Worm (Caenorhabditis elegans) whole organism, L3 larva: ENCODE results near the gene C50E3.15.

Experiments used
- R02D3.7 ChIP-seq: fragments of 150-350 bp; optimal IDR thresholded peaks from 2 replicates; lab custom pipeline; 2014; ENCODE audit warnings: missing biosample characterization, missing genetic modification characterization
- ZK546.5 ChIP-seq: sonication (generic microtip); optimal IDR thresholded peaks from 2 replicates; lab custom pipeline; 2017; ENCODE audit warnings: missing biosample characterization, missing genetic modification characterization
- aly-2 ChIP-seq: fragments of 150-350 bp; optimal IDR thresholded peaks from 2 replicates; lab custom pipeline; 2014; ENCODE audit warnings: missing biosample characterization, missing genetic modification characterization
- ama-1 ChIP-seq: fragments of 150-350 bp; optimal IDR thresholded peaks from 2 replicates; lab custom pipeline; 2018
- ceh-16 ChIP-seq: sonication (generic microtip); optimal IDR thresholded peaks from 2 replicates; lab custom pipeline; 2017; ENCODE audit warnings: missing biosample characterization, missing genetic modification characterization
- ceh-28 ChIP-seq: fragments of 150-350 bp; optimal IDR thresholded peaks from 2 replicates; lab custom pipeline; 2014; ENCODE audit warnings: missing biosample characterization, missing genetic modification reagents, missing genetic modification characterization
- ceh-9 ChIP-seq: sonication (generic microtip); optimal IDR thresholded peaks from 2 replicates; lab custom pipeline; 2018; ENCODE audit warnings: missing biosample characterization, missing genetic modification characterization
- daf-12 ChIP-seq: fragments of 150-350 bp; optimal IDR thresholded peaks from 2 replicates; lab custom pipeline; 2014; ENCODE audit warnings: missing biosample characterization, missing genetic modification reagents, missing genetic modification characterization
- egl-27 ChIP-seq: sonication (generic microtip); optimal IDR thresholded peaks from 4 replicates; lab custom pipeline; 2017; ENCODE audit warnings: missing biosample characterization, missing genetic modification reagents, missing genetic modification characterization
- egl-5 ChIP-seq: fragments of 150-350 bp; optimal IDR thresholded peaks from 2 replicates; lab custom pipeline; 2017; ENCODE audit warnings: missing biosample characterization, missing genetic modification reagents, missing genetic modification characterization, inconsistent platforms
- elt-2 ChIP-seq: sonication (generic microtip); optimal IDR thresholded peaks from 2 replicates; lab custom pipeline; 2016; ENCODE audit warnings: missing genetic modification reagents, mild to moderate bottlenecking, missing genetic modification characterization, missing compliant biosample characterization
- elt-3 ChIP-seq, 3 experiments: fragments of 150-350 bp in 1 of 3; sonication (generic microtip) in 2 of 3; optimal IDR thresholded peaks; 2 replicates in 2 of 3; 4 replicates in 1 of 3; lab custom pipeline; 2014 to 2017; ENCODE audit warnings: missing biosample characterization in 3 of 3, missing genetic modification characterization in 3 of 3
- eor-1 ChIP-seq, 2 experiments: fragments of 150-350 bp; optimal IDR thresholded peaks; 2 replicates each; lab custom pipeline; 2014 to 2018; ENCODE audit warnings: missing biosample characterization in 2 of 2, missing genetic modification characterization in 2 of 2
- fkh-10 ChIP-seq: sonication (generic microtip); optimal IDR thresholded peaks from 2 replicates; lab custom pipeline; 2017; ENCODE audit warnings: missing biosample characterization, missing genetic modification reagents, missing genetic modification characterization
- fkh-2 ChIP-seq: fragments of 150-350 bp; optimal IDR thresholded peaks from 2 replicates; lab custom pipeline; 2014; ENCODE audit warnings: missing biosample characterization, missing genetic modification reagents, missing genetic modification characterization
- fos-1 ChIP-seq: fragments of 150-350 bp; optimal IDR thresholded peaks from 2 replicates; lab custom pipeline; 2014; ENCODE audit warnings: missing biosample characterization, missing genetic modification characterization
- hmg-11 ChIP-seq: sonication (generic microtip); optimal IDR thresholded peaks from 2 replicates; lab custom pipeline; 2016; ENCODE audit warnings: missing genetic modification characterization, missing compliant biosample characterization
- jun-1 ChIP-seq: fragments of 150-350 bp; optimal IDR thresholded peaks from 2 replicates; lab custom pipeline; 2014; ENCODE audit warnings: missing biosample characterization, missing genetic modification reagents, missing genetic modification characterization
- lin-15B ChIP-seq: fragments of 150-350 bp; optimal IDR thresholded peaks from 2 replicates; lab custom pipeline; 2014; ENCODE audit warnings: missing biosample characterization, missing genetic modification characterization
- lin-39 ChIP-seq: fragments of 150-350 bp; optimal IDR thresholded peaks from 2 replicates; lab custom pipeline; 2018; ENCODE audit warnings: missing biosample characterization, missing genetic modification reagents, missing genetic modification characterization
- lsy-12 ChIP-seq: sonication (generic microtip); optimal IDR thresholded peaks from 2 replicates; lab custom pipeline; 2016; ENCODE audit warnings: mild to moderate bottlenecking, missing genetic modification characterization, missing compliant biosample characterization
- mdl-1 ChIP-seq: fragments of 150-350 bp; optimal IDR thresholded peaks from 2 replicates; lab custom pipeline; 2014; ENCODE audit warnings: missing biosample characterization, missing genetic modification characterization
- mml-1 ChIP-seq: fragments of 150-350 bp; sonication (generic microtip); optimal IDR thresholded peaks from 3 replicates; lab custom pipeline; 2014; ENCODE audit warnings: missing biosample characterization, missing genetic modification characterization
- nfya-1 ChIP-seq: sonication (generic microtip); optimal IDR thresholded peaks from 2 replicates; lab custom pipeline; 2017; ENCODE audit warnings: missing genetic modification characterization, mild to moderate bottlenecking, missing compliant biosample characterization, antibody characterized with exemption, moderate library complexity; ENCODE audit not compliant: insufficient read depth
- nhr-11 ChIP-seq: fragments of 150-350 bp; optimal IDR thresholded peaks from 2 replicates; lab custom pipeline; 2014; ENCODE audit warnings: missing biosample characterization, missing genetic modification characterization
- nhr-12 ChIP-seq: fragments of 150-350 bp; optimal IDR thresholded peaks from 2 replicates; lab custom pipeline; 2014; ENCODE audit warnings: missing biosample characterization, missing genetic modification characterization
- nhr-23 ChIP-seq: fragments of 150-350 bp; optimal IDR thresholded peaks from 2 replicates; lab custom pipeline; 2014; ENCODE audit warnings: missing biosample characterization, missing genetic modification reagents, missing genetic modification characterization
- nhr-237 ChIP-seq: fragments of 150-350 bp; optimal IDR thresholded peaks from 2 replicates; lab custom pipeline; 2014; ENCODE audit warnings: missing biosample characterization, missing genetic modification characterization
- nhr-25 ChIP-seq: sonication (generic microtip); optimal IDR thresholded peaks from 2 replicates; lab custom pipeline; 2017; ENCODE audit warnings: missing biosample characterization, missing genetic modification characterization
- nhr-28 ChIP-seq: fragments of 150-350 bp; optimal IDR thresholded peaks from 2 replicates; lab custom pipeline; 2014; ENCODE audit warnings: missing biosample characterization, missing genetic modification characterization
- nhr-43 ChIP-seq: sonication (generic microtip); optimal IDR thresholded peaks from 2 replicates; lab custom pipeline; 2016; ENCODE audit warnings: mild to moderate bottlenecking, missing genetic modification characterization, missing compliant biosample characterization; ENCODE audit not compliant: poor library complexity, severe bottlenecking
- nhr-67 ChIP-seq: fragments of 150-350 bp; optimal IDR thresholded peaks from 2 replicates; lab custom pipeline; 2014; ENCODE audit warnings: missing biosample characterization, missing genetic modification characterization
- nhr-76 ChIP-seq: fragments of 150-350 bp; sonication (generic microtip); optimal IDR thresholded peaks from 5 replicates; lab custom pipeline; 2014; ENCODE audit warnings: missing biosample characterization, missing genetic modification characterization
- nhr-77 ChIP-seq: fragments of 150-350 bp; optimal IDR thresholded peaks from 2 replicates; lab custom pipeline; 2014; ENCODE audit warnings: missing biosample characterization, missing genetic modification characterization
- pqm-1 ChIP-seq: fragments of 150-350 bp; optimal IDR thresholded peaks from 2 replicates; lab custom pipeline; 2017; ENCODE audit warnings: missing biosample characterization, missing genetic modification characterization, inconsistent platforms
- sea-2 ChIP-seq: fragments of 150-350 bp; sonication (generic microtip); optimal IDR thresholded peaks from 4 replicates; lab custom pipeline; 2014; ENCODE audit warnings: missing biosample characterization, missing genetic modification reagents, missing genetic modification characterization
- skn-1 ChIP-seq: fragments of 150-350 bp; optimal IDR thresholded peaks from 2 replicates; lab custom pipeline; 2014; ENCODE audit warnings: missing biosample characterization, missing genetic modification characterization
- snpc-4 ChIP-seq: fragments of 150-350 bp; optimal IDR thresholded peaks from 2 replicates; lab custom pipeline; 2014; ENCODE audit warnings: missing biosample characterization, missing genetic modification characterization
- tbx-2 ChIP-seq: sonication (generic microtip); optimal IDR thresholded peaks from 2 replicates; lab custom pipeline; 2016; ENCODE audit warnings: mild to moderate bottlenecking, missing genetic modification characterization, missing compliant biosample characterization
- unc-39 ChIP-seq: sonication (generic microtip); optimal IDR thresholded peaks from 4 replicates; lab custom pipeline; 2017; ENCODE audit warnings: missing biosample characterization, missing genetic modification characterization
- unc-62 ChIP-seq: fragments of 150-350 bp; sonication (generic microtip); optimal IDR thresholded peaks from 4 replicates; lab custom pipeline; 2014; ENCODE audit warnings: missing biosample characterization, missing genetic modification reagents, missing genetic modification characterization
- zag-1 ChIP-seq: fragments of 150-350 bp; optimal IDR thresholded peaks from 2 replicates; lab custom pipeline; 2014; ENCODE audit warnings: missing biosample characterization, missing genetic modification characterization
- ztf-11 ChIP-seq: fragments of 150-350 bp; optimal IDR thresholded peaks from 2 replicates; lab custom pipeline; 2014; ENCODE audit warnings: missing biosample characterization, missing genetic modification characterization
- ztf-4 ChIP-seq: fragments of 150-350 bp; optimal IDR thresholded peaks from 2 replicates; lab custom pipeline; 2014; ENCODE audit warnings: missing biosample characterization, missing genetic modification characterization

Gene C50E3.15

ce11 chrV:7618114-7618513, at the start of gene C50E3.15:
TSS of gene C50E3.15 (plus strand) at chrV:7618414.
- TF ChIP-seq zag-1 (tag; lab: Kevin White, UChicago), result no peak
- no peak for TF ChIP-seq nhr-28 (tag; lab: Kevin White, UChicago)
- TF ChIP-seq R02D3.7 (tag; lab: Kevin White, UChicago), result no peak
- no peak for TF ChIP-seq nhr-76 (tag; lab: Kevin White, UChicago)
- TF ChIP-seq elt-3 (tag; optimal IDR thresholded peaks at IDR 0.05; lab: Kevin White, UChicago), result no peak
- TF ChIP-seq, all 47 proteins: peak for 0

- TF ChIP-seq egl-27 (no peak), nhr-76 (tag; lab: Kevin White, UChicago) (no peak), lin-15B (no peak), ceh-28 (tag; lab: Kevin White, UChicago) (no peak), hmg-11 (tag; lab: Kevin White, UChicago) (no peak), pqm-1 (tag; lab: Kevin White, UChicago) (no peak), lsy-12 (tag; lab: Kevin White, UChicago) (no peak), unc-62 (GFP tag; lab: Kevin White, UChicago) (no peak), nfya-1 (tag; lab: Kevin White, UChicago) (no peak), nhr-11 (tag; lab: Kevin White, UChicago) (no peak), daf-12 (tag; lab: Kevin White, UChicago) (no peak), tbx-2 (no peak), fos-1 (tag; lab: Kevin White, UChicago) (no peak), egl-5 (tag; lab: Kevin White, UChicago) (no peak)
Measured at ce11 chrV:7570290-7570689, 47.9 kb upstream of the C50E3.15 start, which contains the start of gene clec-212. TSS of gene clec-212 (minus strand) at chrV:7570390.

- TF ChIP-seq sea-2 (GFP tag; lab: Kevin White, UChicago) (no peak), egl-5 (tag; lab: Kevin White, UChicago) (no peak), nhr-76 (tag; lab: Kevin White, UChicago) (no peak), nhr-28 (tag; lab: Kevin White, UChicago) (no peak), daf-12 (tag; lab: Kevin White, UChicago) (no peak), nhr-11 (tag; lab: Kevin White, UChicago) (no peak), R02D3.7 (tag; lab: Kevin White, UChicago) (no peak), lin-39 (tag; lab: Kevin White, UChicago) (no peak), hmg-11 (tag; lab: Kevin White, UChicago) (no peak), pqm-1 (tag; lab: Kevin White, UChicago) (no peak), lin-15B (no peak), fkh-10 (no peak), ZK546.5 (tag; lab: Kevin White, UChicago) (no peak), lsy-12 (tag; lab: Kevin White, UChicago) (no peak), fos-1 (tag; lab: Kevin White, UChicago) (no peak), nhr-12 (tag; lab: Kevin White, UChicago) (no peak), unc-39 (no peak)
Measured at ce11 chrV:7570955-7571354, 47.3 kb upstream of the C50E3.15 start, which contains the start of gene F19F10.14. TSS of gene F19F10.14 (minus strand) at chrV:7571055.

- TF ChIP-seq lsy-12 (tag; lab: Kevin White, UChicago) (no peak), nhr-11 (tag; lab: Kevin White, UChicago) (no peak), fkh-2 (tag; lab: Kevin White, UChicago) (no peak), nhr-237 (tag; lab: Kevin White, UChicago) (no peak), ztf-11 (tag; lab: Kevin White, UChicago) (no peak), zag-1 (tag; lab: Kevin White, UChicago) (no peak), jun-1 (peak; percentile 14), mml-1 (tag; lab: Kevin White, UChicago) (no peak), sea-2 (GFP tag; lab: Kevin White, UChicago) (no peak), nhr-25 (peak; percentile 38), nhr-77 (tag; lab: Kevin White, UChicago) (no peak), egl-5 (tag; lab: Kevin White, UChicago) (no peak), ceh-16 (tag; lab: Kevin White, UChicago) (no peak), ama-1 (lab: Kevin White, UChicago) (no peak), ztf-4 (tag; lab: Kevin White, UChicago) (no peak), egl-27 (no peak), nhr-43 (tag; lab: Kevin White, UChicago) (no peak), lin-39 (tag; lab: Kevin White, UChicago) (no peak), tbx-2 (peak; percentile 7), fos-1 (tag; lab: Kevin White, UChicago) (no peak), nhr-67 (no peak), ceh-28 (tag; lab: Kevin White, UChicago) (no peak), eor-1 (tag; optimal IDR thresholded peaks at IDR 0.05; lab: Kevin White, UChicago) (no peak), nhr-76 (tag; lab: Kevin White, UChicago) (no peak), nhr-23 (tag; lab: Kevin White, UChicago) (peak; percentile 76), skn-1 (tag; lab: Kevin White, UChicago) (no peak), unc-39 (no peak), aly-2 (tag; lab: Kevin White, UChicago) (no peak), snpc-4 (tag; lab: Kevin White, UChicago) (peak; percentile 83), R02D3.7 (tag; lab: Kevin White, UChicago) (peak; percentile 11), mdl-1 (no peak), hmg-11 (tag; lab: Kevin White, UChicago) (peak; percentile 18), daf-12 (tag; lab: Kevin White, UChicago) (no peak), unc-62 (GFP tag; lab: Kevin White, UChicago) (no peak), ceh-9 (tag; lab: Kevin White, UChicago) (no peak), elt-2 (tag; lab: Kevin White, UChicago) (peak; percentile 7)
Measured at ce11 chrV:7575563-7575962, 42.7 kb upstream of the C50E3.15 start, which contains the start of the genes snu-66 and ints-9. TSS of gene snu-66 (minus strand) at chrV:7575670. TSS of gene ints-9 (plus strand) at chrV:7575802.
